Fruit fly (Drosophila melanogaster) whole organism, pupa: ENCODE data around the gene RpL37A.

Experiments used
- CG13204 ChIP-seq: fragments of 200-800 bp; sonication (Bioruptor generic); optimal IDR thresholded peaks from 2 replicates; lab custom pipeline; 2018; ENCODE audit warnings: missing biosample characterization, mild to moderate bottlenecking, missing genetic modification characterization, moderate library complexity
- CG14655 ChIP-seq: fragments of 200-800 bp; sonication (Bioruptor generic); optimal IDR thresholded peaks from 3 replicates; lab custom pipeline; 2017; ENCODE audit warnings: mild to moderate bottlenecking, missing biosample characterization, missing genetic modification reagents, missing genetic modification characterization
- CG15710 ChIP-seq: fragments of 200-800 bp; sonication (Bioruptor generic); optimal IDR thresholded peaks from 2 replicates; lab custom pipeline; 2018; ENCODE audit warnings: missing biosample characterization, mild to moderate bottlenecking, missing genetic modification characterization, moderate library complexity
- CG17806 ChIP-seq: fragments of 200-800 bp; sonication (Bioruptor generic); optimal IDR thresholded peaks from 2 replicates; lab custom pipeline; 2018; ENCODE audit warnings: missing biosample characterization, mild to moderate bottlenecking, missing genetic modification characterization, moderate library complexity
- CG8159 ChIP-seq: fragments of 200-800 bp; sonication (Bioruptor generic); optimal IDR thresholded peaks from 3 replicates; lab custom pipeline; 2018; ENCODE audit warnings: missing biosample characterization, mild to moderate bottlenecking, missing genetic modification characterization, moderate library complexity
- CG8301 ChIP-seq: fragments of 200-800 bp; sonication (Bioruptor generic); optimal IDR thresholded peaks from 2 replicates; lab custom pipeline; 2018; ENCODE audit warnings: missing biosample characterization, mild to moderate bottlenecking, missing genetic modification characterization
- EcR ChIP-seq: fragments of 200-800 bp; sonication (Bioruptor generic); optimal IDR thresholded peaks from 3 replicates; lab custom pipeline; 2019; ENCODE audit warnings: missing biosample characterization, missing genetic modification characterization, mild to moderate bottlenecking, moderate library complexity, missing genetic modification reagents
- Pif1A ChIP-seq: fragments of 200-800 bp; sonication (Bioruptor generic); optimal IDR thresholded peaks from 3 replicates; lab custom pipeline; 2016; ENCODE audit warnings: missing biosample characterization, missing genetic modification characterization
- Pif1B ChIP-seq: fragments of 200-800 bp; sonication (Bioruptor generic); optimal IDR thresholded peaks from 3 replicates; lab custom pipeline; 2016; ENCODE audit warnings: missing biosample characterization, missing genetic modification characterization
- Snoo ChIP-seq: fragments of 200-800 bp; sonication (Bioruptor generic); optimal IDR thresholded peaks from 3 replicates; lab custom pipeline; 2017; ENCODE audit warnings: missing biosample characterization, mild to moderate bottlenecking, missing genetic modification characterization, inconsistent platforms
- fd96Ca ChIP-seq: fragments of 200-800 bp; sonication (Bioruptor generic); IDR thresholded peaks from 3 replicates; pipeline ENCODE4 v1.3.6; 2022; ENCODE audit warnings: missing biosample characterization, missing genetic modification characterization
- gl ChIP-seq: fragments of 200-800 bp; sonication (Bioruptor generic); optimal IDR thresholded peaks from 2 replicates; lab custom pipeline; 2018; ENCODE audit warnings: missing biosample characterization, mild to moderate bottlenecking, missing genetic modification characterization

DNA sequence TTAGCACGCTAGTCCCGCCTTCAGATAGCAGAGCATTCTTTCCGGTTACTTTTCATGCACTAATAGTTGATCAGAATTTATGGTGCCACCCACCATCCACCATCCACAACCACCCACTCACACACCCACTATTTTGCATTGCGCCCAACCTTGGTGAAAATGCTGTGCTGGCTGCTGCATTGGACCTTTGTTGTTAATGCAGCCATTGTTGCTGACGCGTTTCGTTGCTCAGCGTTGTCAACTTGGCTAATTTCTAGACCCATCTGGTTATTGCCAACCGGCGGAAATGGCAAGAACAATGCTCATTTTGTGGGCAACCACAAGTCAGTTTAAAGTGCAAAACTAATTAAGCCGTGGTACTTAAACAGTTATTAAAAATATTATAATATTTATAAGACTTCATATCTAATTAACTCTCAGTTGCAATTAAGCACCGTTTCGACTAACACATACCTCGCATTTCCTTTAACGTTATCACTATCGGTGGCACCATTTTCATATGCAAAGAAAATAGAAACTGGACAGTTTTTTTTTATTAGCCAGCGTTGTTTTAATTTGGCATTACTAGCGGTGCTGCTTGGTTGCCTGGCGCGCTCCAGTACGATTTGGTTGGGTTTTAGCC is 18.0 kb downstream of the RpL37A start:
- TF ChIP-seq CG8301 (tag; lab: Kevin White, UChicago) (no peak), gl (tag; lab: Kevin White, UChicago) (no peak), fd96Ca (no peak), CG14655 (GFP tag; lab: Kevin White, UChicago) (no peak), CG15710 (tag; lab: Kevin White, UChicago) (no peak), CG17806 (no peak), Pif1A (GFP tag; lab: Kevin White, UChicago) (no peak), CG13204 (GFP tag; lab: Kevin White, UChicago) (no peak), Pif1B (GFP tag; lab: Kevin White, UChicago) (no peak), Snoo (tag; lab: Kevin White, UChicago) (no peak), CG8159 (tag; lab: Kevin White, UChicago) (no peak), EcR (no peak)
